Worm (Caenorhabditis elegans) whole organism, L4/young adult: ENCODE data around the gene Y41C4A.21.

Source experiments
- W03F9.2 ChIP-seq: fragments of 150-350 bp; optimal IDR thresholded peaks from 2 replicates; lab custom pipeline; 2014; ENCODE audit warnings: missing biosample characterization, missing genetic modification characterization
- dao-5 ChIP-seq: sonication (generic microtip); optimal IDR thresholded peaks from 2 replicates; lab custom pipeline; 2016; ENCODE audit warnings: missing genotype, missing genetic modification characterization, moderate library complexity, missing compliant biosample characterization
- him-1 ChIP-seq: sonication (generic microtip); optimal IDR thresholded peaks from 2 replicates; lab custom pipeline; 2016; ENCODE audit warnings: missing genotype, missing genetic modification reagents, missing genetic modification characterization, missing compliant biosample characterization

ce11 chrIII:11726590-11726989 lies 5.6 kb upstream of the Y41C4A.21 start, which contains the start of gene Y41C4A.12:
- no peak for TF ChIP-seq him-1 (tag; lab: Kevin White, UChicago)
- no peak for TF ChIP-seq W03F9.2 (tag; lab: Kevin White, UChicago)
- TF ChIP-seq dao-5 (tag; lab: Kevin White, UChicago): no peak
